Fruit fly (Drosophila melanogaster): ENCODE results near the gene CG6071.

The CG6071 gene

dm6 chr3L:11648410-11648809, 2.6 kb upstream of the CG6071 start, which contains the start of the genes RIOK1 and Polr3H (continued):
- TF ChIP-seq CG34224 (GFP tag; IDR thresholded peaks at IDR 0.05; ENCODE audit: partially characterized antibody) (no peak), CTCF (GFP tag; optimal IDR thresholded peaks at IDR 0.05) (no peak), CG16863 (GFP tag; optimal IDR thresholded peaks at IDR 0.05) (peak; percentile 61), wek (GFP tag; optimal IDR thresholded peaks at IDR 0.05) (peak; percentile 94), Ssrp (tag; optimal IDR thresholded peaks at IDR 0.05) (peak; percentile 43), CG1233 (GFP tag; optimal IDR thresholded peaks at IDR 0.05) (peak; percentile 55), CG9817 (tag; optimal IDR thresholded peaks at IDR 0.05) (peak; percentile 54), sc (optimal IDR thresholded peaks at IDR 0.05) (no peak), sc (GFP tag; optimal IDR thresholded peaks at IDR 0.05) (peak; percentile 21), Aef1 (GFP tag; IDR thresholded peaks at IDR 0.05) (peak; percentile 61; the same call in 2 of the 3 replicates), CG4282 (GFP tag; optimal IDR thresholded peaks at IDR 0.05) (peak; percentile 14), CkIIα-i1 (GFP tag; IDR thresholded peaks at IDR 0.05) (no peak), ftz-f1 (GFP tag; optimal IDR thresholded peaks at IDR 0.05) (no peak), Hr51 (GFP tag; optimal IDR thresholded peaks at IDR 0.05) (peak in 1 of 2 experiments; percentile 63), CG5953 (GFP tag; IDR thresholded peaks at IDR 0.05) (no peak), cad (GFP tag; optimal IDR thresholded peaks at IDR 0.05) (no peak), slp2 (GFP tag; optimal IDR thresholded peaks at IDR 0.05) (peak; percentile 46), tap (tag; optimal IDR thresholded peaks at IDR 0.05) (no peak), C15 (GFP tag; IDR thresholded peaks at IDR 0.05) (no peak), Hr3 (GFP tag; optimal IDR thresholded peaks at IDR 0.05) (peak; percentile 63), da (GFP tag; optimal IDR thresholded peaks at IDR 0.05) (peak; percentile 11), Sry-δ (GFP tag; optimal IDR thresholded peaks at IDR 0.05) (peak; percentile 62), onecut (GFP tag; IDR thresholded peaks at IDR 0.05) (no peak), Pdp1 (GFP tag; optimal IDR thresholded peaks at IDR 0.05) (peak in 1 of 2 experiments; percentile 10), CG17328 (GFP tag; IDR thresholded peaks at IDR 0.05) (peak; percentile 68), HmgZ (tag; optimal IDR thresholded peaks at IDR 0.05) (peak; percentile 74), ssp (GFP tag; IDR thresholded peaks at IDR 0.05) (0 out of 2 replicates have a peak, but pooled peaks have one; percentile 40), CG30431 (GFP tag; optimal IDR thresholded peaks at IDR 0.05) (peak; percentile 33), klu (GFP tag; IDR thresholded peaks at IDR 0.05) (0 out of 2 replicates have a peak, but pooled peaks have one; percentile 28), CG4854 (GFP tag; optimal IDR thresholded peaks at IDR 0.05) (peak; percentile 47), zf30C (GFP tag; optimal IDR thresholded peaks at IDR 0.05) (no peak), hb (GFP tag; IDR thresholded peaks at IDR 0.05; ENCODE audit: partially characterized antibody) (no peak), trh (GFP tag; optimal IDR thresholded peaks at IDR 0.05) (peak; percentile 29), CG10209 (GFP tag; optimal IDR thresholded peaks at IDR 0.05) (no peak), PHDP (tag; optimal IDR thresholded peaks at IDR 0.05) (no peak), chm (GFP tag; IDR thresholded peaks at IDR 0.05) (no peak), CG2678 (tag; optimal IDR thresholded peaks at IDR 0.05) (no peak), CG8281 (tag; optimal IDR thresholded peaks at IDR 0.05) (no peak), CG2120 (GFP tag; optimal IDR thresholded peaks at IDR 0.05) (peak; percentile 89), Vsx1 (GFP tag; optimal IDR thresholded peaks at IDR 0.05) (no peak), CG3847 (GFP tag; IDR thresholded peaks at IDR 0.05) (no peak; the same call in 1 of the 2 replicates), Sin3A (optimal IDR thresholded peaks at IDR 0.05) (peak; percentile 73), Blimp-1 (GFP tag; optimal IDR thresholded peaks at IDR 0.05) (no peak), Atf6 (GFP tag; IDR thresholded peaks at IDR 0.05) (peak; percentile 54; the same call in 1 of the 2 replicates), CG43689 (GFP tag; IDR thresholded peaks at IDR 0.05) (no peak), inv (GFP tag; IDR thresholded peaks at IDR 0.05; ENCODE audit: partially characterized antibody) (no peak), CG10654 (GFP tag; optimal IDR thresholded peaks at IDR 0.05) (peak; percentile 65), jigr1 (GFP tag; IDR thresholded peaks at IDR 0.05) (no peak), Trl (optimal IDR thresholded peaks at IDR 0.05) (no peak), Trl (GFP tag; optimal IDR thresholded peaks at IDR 0.05) (peak; percentile 59), tna (GFP tag; IDR thresholded peaks at IDR 0.05; ENCODE audit: partially characterized antibody) (no peak), NfI (GFP tag; optimal IDR thresholded peaks at IDR 0.05) (peak; percentile 72)
